Worm (Caenorhabditis elegans) whole organism, L4 larva: ENCODE measurements around the gene ZK666.15.
"Not testable (repeated sequence)": the region's sequence is repeated elsewhere in the genome, so short reads cannot be mapped to it uniquely, and the experiment has no call there.

Experiments used
- F37D6.2 ChIP-seq: sonication (generic microtip); optimal IDR thresholded peaks from 2 replicates; lab custom pipeline; 2016; ENCODE audit warnings: mild to moderate bottlenecking, missing genetic modification characterization, missing compliant biosample characterization
- attf-4 ChIP-seq: sonication (generic microtip); optimal IDR thresholded peaks from 3 replicates; lab custom pipeline; 2017; ENCODE audit warnings: missing biosample characterization, missing genetic modification characterization
- ceh-28 ChIP-seq: fragments of 150-350 bp; optimal IDR thresholded peaks from 2 replicates; lab custom pipeline; 2014; ENCODE audit warnings: missing biosample characterization, missing genetic modification reagents, missing genetic modification characterization
- ceh-82 ChIP-seq: sonication (generic microtip); optimal IDR thresholded peaks from 2 replicates; lab custom pipeline; 2017; ENCODE audit warnings: missing biosample characterization, missing genetic modification characterization
- lin-38 ChIP-seq: fragments of 200-800 bp; sonication (Bioruptor generic); IDR thresholded peaks from 2 replicates; pipeline ENCODE4 v1.3.6; 2022; ENCODE audit warnings: missing genetic modification reagents, missing genetic modification characterization, missing compliant biosample characterization
- lin-39 ChIP-seq: fragments of 150-350 bp; optimal IDR thresholded peaks from 2 replicates; lab custom pipeline; 2014; ENCODE audit warnings: missing biosample characterization, missing genetic modification reagents, missing genetic modification characterization
- nhr-237 ChIP-seq: sonication (generic microtip); optimal IDR thresholded peaks from 2 replicates; lab custom pipeline; 2017; ENCODE audit warnings: missing biosample characterization, missing genetic modification characterization
- nhr-76 ChIP-seq: fragments of 150-350 bp; optimal IDR thresholded peaks from 2 replicates; lab custom pipeline; 2014; ENCODE audit warnings: missing biosample characterization, missing genetic modification characterization
- nhr-77 ChIP-seq: fragments of 150-350 bp; optimal IDR thresholded peaks from 2 replicates; lab custom pipeline; 2014; ENCODE audit warnings: missing biosample characterization, missing genetic modification characterization
- pqm-1 ChIP-seq: sonication (generic microtip); optimal IDR thresholded peaks from 2 replicates; lab custom pipeline; 2017; ENCODE audit warnings: missing biosample characterization, missing genetic modification characterization
- unc-39 ChIP-seq: sonication (generic microtip); optimal IDR thresholded peaks from 2 replicates; lab custom pipeline; 2017; ENCODE audit warnings: missing biosample characterization, missing genetic modification characterization
- ztf-7 ChIP-seq: fragments of 150-350 bp; optimal IDR thresholded peaks from 2 replicates; lab custom pipeline; 2014; ENCODE audit warnings: missing biosample characterization, missing genetic modification characterization

- TF ChIP-seq lin-39 (tag; lab: Kevin White, UChicago); attf-4 (tag; lab: Kevin White, UChicago); pqm-1 (tag; lab: Kevin White, UChicago); ztf-7; nhr-76; F37D6.2 (tag; lab: Kevin White, UChicago); ceh-82; nhr-237 (tag; lab: Kevin White, UChicago); unc-39 (tag; lab: Kevin White, UChicago); lin-38 (GFP tag; lab: Robert Waterston, UW); ceh-28; nhr-77 (tag; lab: Kevin White, UChicago): not testable (repeated sequence)
Measured at ce11 chrII:10442846-10443245, 44.0 kb upstream of the ZK666.15 start, which contains the start of gene ZK673.1.
